Worm (Caenorhabditis elegans) whole organism, mixed stage, embryonic: ENCODE measurements around the gene C18B10.6.

ENCODE experiments used
- lsy-2 ChIP-seq: fragments of 150-350 bp; optimal IDR thresholded peaks from 2 replicates; lab custom pipeline; 2014; ENCODE audit warnings: missing biosample characterization, missing genetic modification characterization
- tbx-8 ChIP-seq: fragments of 200-800 bp; sonication (Bioruptor generic); optimal IDR thresholded peaks from 2 replicates; lab custom pipeline; 2018; ENCODE audit warnings: mild to moderate bottlenecking, missing genetic modification characterization, moderate library complexity, missing compliant biosample characterization

- TF ChIP-seq tbx-8 (GFP tag; lab: Kevin White, UChicago) (no peak), lsy-2 (tag; lab: Kevin White, UChicago) (no peak)
Observed at ce11 chrV:7522279-7522678, 41.4 kb upstream of the C18B10.6 start, which contains the start of gene C54F6.15.
